Worm (Caenorhabditis elegans) whole organism, late embryonic: Measurements from ENCODE around the gene R03D7.8.

Source experiments
- ahr-1 ChIP-seq: sonication (generic microtip); optimal IDR thresholded peaks from 2 replicates; lab custom pipeline; 2016; ENCODE audit warnings: missing genetic modification characterization, missing compliant biosample characterization
- nhr-11 ChIP-seq: fragments of 150-350 bp; optimal IDR thresholded peaks from 2 replicates; lab custom pipeline; 2014; ENCODE audit warnings: missing biosample characterization, missing genetic modification characterization
- npax-4 ChIP-seq: sonication (generic microtip); optimal IDR thresholded peaks from 2 replicates; lab custom pipeline; 2016; ENCODE audit warnings: missing genetic modification characterization, missing compliant biosample characterization
- pat-9 ChIP-seq: fragments of 200-800 bp; sonication (Bioruptor generic); optimal IDR thresholded peaks from 2 replicates; lab custom pipeline; 2018; ENCODE audit warnings: mild to moderate bottlenecking, missing genetic modification characterization, moderate library complexity, missing compliant biosample characterization
- sox-4 ChIP-seq: sonication (generic microtip); optimal IDR thresholded peaks from 2 replicates; lab custom pipeline; 2017; ENCODE audit warnings: mild to moderate bottlenecking, missing genetic modification characterization, inconsistent platforms, missing compliant biosample characterization

ce11 chrII:10910219-10910618, 46.5 kb downstream of the R03D7.8 start, which contains the start of gene sra-11:
- TF ChIP-seq ahr-1 (tag; lab: Kevin White, UChicago) (no peak), nhr-11 (tag; lab: Kevin White, UChicago) (no peak), npax-4 (tag; lab: Kevin White, UChicago) (no peak), pat-9 (tag; lab: Kevin White, UChicago) (no peak), sox-4 (tag; lab: Kevin White, UChicago) (no peak)
